Fruit fly (Drosophila melanogaster) Kc167 (cell line): ENCODE measurements around the gene CG43072.

Source experiments
- Myc ChIP-seq: fragments of >200 bp; optimal IDR thresholded peaks from 2 replicates; lab custom pipeline; 2017; ENCODE audit warnings: missing external identifiers
- Sin3A ChIP-seq: fragments of >200 bp; optimal IDR thresholded peaks from 2 replicates; lab custom pipeline; 2018; ENCODE audit warnings: missing external identifiers
- h ChIP-seq: fragments of >200 bp; optimal IDR thresholded peaks from 3 replicates; lab custom pipeline; 2018; ENCODE audit warnings: missing external identifiers
- insv ChIP-seq: fragments of >200 bp; optimal IDR thresholded peaks from 3 replicates; lab custom pipeline; 2018; ENCODE audit warnings: missing external identifiers
- psq ChIP-seq: fragments of >200 bp; optimal IDR thresholded peaks from 2 replicates; lab custom pipeline; 2017; ENCODE audit warnings: missing external identifiers

dm6 chr3L:21108454-21108853 lies 42.8 kb downstream of the CG43072 start:
- TF ChIP-seq psq (lab: Kevin White, UChicago) (no peak), h (lab: Kevin White, UChicago) (no peak), insv (lab: Kevin White, UChicago) (no peak), Myc (lab: Kevin White, UChicago) (no peak), Sin3A (no peak)
